Fruit fly (Drosophila melanogaster): ENCODE data around the gene Ubc84D.

- no peak for TF ChIP-seq h (optimal IDR thresholded peaks at IDR 0.05)
- TF ChIP-seq ttk (optimal IDR thresholded peaks at IDR 0.05) = no peak
- no peak for TF ChIP-seq psq (optimal IDR thresholded peaks at IDR 0.05)
- no peak for TF ChIP-seq Sin3A (optimal IDR thresholded peaks at IDR 0.05)
- no peak for TF ChIP-seq Myc (optimal IDR thresholded peaks at IDR 0.05)
- TF ChIP-seq insv (optimal IDR thresholded peaks at IDR 0.05) = no peak
These were observed 4.3 kb upstream of the Ubc84D start, which contains the start of gene alpha-Est7 for dm6 chr3R:7523594-7523993.
